Fruit fly (Drosophila melanogaster) whole organism, wandering third instar larva: ENCODE results near the gene CG4098.

ENCODE experiments used
- Abd-B ChIP-seq: fragments of >200 bp; optimal IDR thresholded peaks from 2 replicates; lab custom pipeline; 2017; ENCODE audit warnings: missing biosample characterization, missing genetic modification characterization
- CG32264 ChIP-seq: fragments of 200-800 bp; sonication (Bioruptor generic); optimal IDR thresholded peaks from 2 replicates; lab custom pipeline; 2016; ENCODE audit warnings: missing biosample characterization, missing genetic modification characterization
- CG9705 ChIP-seq: fragments of 200-800 bp; sonication (Bioruptor generic); optimal IDR thresholded peaks from 2 replicates; lab custom pipeline; 2018; ENCODE audit warnings: missing biosample characterization, mild to moderate bottlenecking, missing genetic modification characterization
- Dfd ChIP-seq: fragments of >200 bp; optimal IDR thresholded peaks from 2 replicates; lab custom pipeline; 2017; ENCODE audit warnings: missing biosample characterization, missing genetic modification characterization
- Dif ChIP-seq: fragments of 200-275, 200-300 bp; sonication (Bioruptor generic); optimal IDR thresholded peaks from 2 replicates; lab custom pipeline; 2018; ENCODE audit warnings: missing biosample characterization, missing genetic modification characterization; ENCODE audit not compliant: partially characterized antibody
- GATAd ChIP-seq: sonication (Bioruptor generic); optimal IDR thresholded peaks from 2 replicates; lab custom pipeline; 2016; ENCODE audit warnings: missing biosample characterization, missing genetic modification characterization
- HLH106 ChIP-seq: fragments of 200-800 bp; optimal IDR thresholded peaks from 3 replicates; lab custom pipeline; 2019; ENCODE audit warnings: missing biosample characterization, mild to moderate bottlenecking, missing genetic modification characterization, moderate library complexity
- Hnf4 ChIP-seq: fragments of 200-800 bp; sonication (Bioruptor generic); optimal IDR thresholded peaks from 2 replicates; lab custom pipeline; 2016; ENCODE audit warnings: missing biosample characterization, mild to moderate bottlenecking, missing genetic modification characterization
- Hr78 ChIP-seq: fragments of >200 bp; optimal IDR thresholded peaks from 2 replicates; lab custom pipeline; 2017; ENCODE audit warnings: missing biosample characterization, missing genetic modification characterization
- Hr83 ChIP-seq: fragments of 200-300 bp; sonication (Bioruptor generic); optimal IDR thresholded peaks from 2 replicates; lab custom pipeline; 2016; ENCODE audit warnings: missing biosample characterization, mild to moderate bottlenecking, missing genetic modification characterization, moderate library complexity; ENCODE audit not compliant: poor library complexity, severe bottlenecking
- Jra ChIP-seq: sonication (Bioruptor generic); optimal IDR thresholded peaks from 2 replicates; lab custom pipeline; 2016; ENCODE audit warnings: missing biosample characterization, missing genetic modification characterization
- Mio ChIP-seq: sonication (Bioruptor generic); optimal IDR thresholded peaks from 2 replicates; lab custom pipeline; 2016; ENCODE audit warnings: missing biosample characterization, missing genetic modification characterization
- Myc ChIP-seq: fragments of >200 bp; optimal IDR thresholded peaks from 2 replicates; lab custom pipeline; 2017
- N ChIP-seq: fragments of >200 bp; optimal IDR thresholded peaks from 2 replicates; lab custom pipeline; 2018; ENCODE audit warnings: missing biosample characterization, missing external identifiers, missing genetic modification characterization
- OdsH ChIP-seq: fragments of 200-800 bp; sonication (Bioruptor generic); optimal IDR thresholded peaks from 2 replicates; lab custom pipeline; 2016; ENCODE audit warnings: missing biosample characterization, mild to moderate bottlenecking, missing genetic modification characterization
- Rel ChIP-seq, 2 experiments: fragments of 200-800 bp; sonication (Bioruptor generic) in 1 of 2; optimal IDR thresholded peaks; 2 replicates in 1 of 2; 3 replicates in 1 of 2; lab custom pipeline; 2016 to 2019; ENCODE audit warnings: mild to moderate bottlenecking in 2 of 2, missing biosample characterization in 2 of 2, missing genetic modification characterization in 2 of 2, moderate library complexity in 1 of 2
- Sp1 ChIP-seq: fragments of 200-800 bp; sonication (Bioruptor generic); optimal IDR thresholded peaks from 3 replicates; lab custom pipeline; 2019; ENCODE audit warnings: missing biosample characterization, mild to moderate bottlenecking, missing genetic modification characterization, moderate library complexity
- Vsx2 ChIP-seq: fragments of 200-300, 225-300 bp; sonication (Bioruptor generic); optimal IDR thresholded peaks from 2 replicates; lab custom pipeline; 2018; ENCODE audit warnings: missing biosample characterization, missing genetic modification characterization; ENCODE audit not compliant: partially characterized antibody
- br ChIP-seq: fragments of 200-800 bp; sonication (Bioruptor generic); optimal IDR thresholded peaks from 2 replicates; lab custom pipeline; 2016; ENCODE audit warnings: missing biosample characterization, missing genetic modification characterization
- brk ChIP-seq: fragments of 200-800 bp; sonication (Bioruptor generic); optimal IDR thresholded peaks from 2 replicates; lab custom pipeline; 2016; ENCODE audit warnings: missing biosample characterization, mild to moderate bottlenecking, missing genetic modification characterization
- dl ChIP-seq, 2 experiments: fragments of 175-275, 200-275 bp in 1 of 2; fragments of 200-275 bp in 1 of 2; sonication (Bioruptor generic); optimal IDR thresholded peaks; lab custom pipeline; 2018; ENCODE audit warnings: mild to moderate bottlenecking in 2 of 2, missing biosample characterization in 2 of 2, missing genetic modification characterization in 2 of 2, moderate library complexity in 2 of 2; ENCODE audit not compliant: partially characterized antibody in 2 of 2, insufficient read depth in 1 of 2
- dmrt93B ChIP-seq: fragments of 200-800 bp; sonication (Bioruptor generic); optimal IDR thresholded peaks from 2 replicates; lab custom pipeline; 2018; ENCODE audit warnings: missing biosample characterization, mild to moderate bottlenecking, missing genetic modification characterization
- dsf ChIP-seq: sonication (Bioruptor generic); optimal IDR thresholded peaks from 2 replicates; lab custom pipeline; 2016; ENCODE audit warnings: missing biosample characterization, missing genetic modification characterization, borderline replicate concordance
- ey ChIP-seq: fragments of 200-800 bp; sonication (Bioruptor generic); optimal IDR thresholded peaks from 2 replicates; lab custom pipeline; 2016; ENCODE audit warnings: missing biosample characterization, missing genetic modification characterization
- foxo ChIP-seq, 2 experiments: fragments of 200-800 bp; sonication (Bioruptor generic); optimal IDR thresholded peaks; 2 replicates in 1 of 2; 3 replicates in 1 of 2; lab custom pipeline; 2016 to 2017; ENCODE audit warnings: missing biosample characterization in 2 of 2, missing genetic modification characterization in 2 of 2
- fru ChIP-seq: fragments of 200-800 bp; sonication (Bioruptor generic); optimal IDR thresholded peaks from 3 replicates; lab custom pipeline; 2016; ENCODE audit warnings: missing biosample characterization, mild to moderate bottlenecking, missing genetic modification characterization
- h ChIP-seq: fragments of 200-800 bp; sonication (Bioruptor generic); optimal IDR thresholded peaks from 3 replicates; lab custom pipeline; 2016; ENCODE audit warnings: missing biosample characterization, mild to moderate bottlenecking, missing genetic modification characterization
- jim ChIP-seq: fragments of 175-275, 200-325 bp; sonication (Bioruptor generic); optimal IDR thresholded peaks from 2 replicates; lab custom pipeline; 2016; ENCODE audit warnings: missing biosample characterization, mild to moderate bottlenecking, missing genetic modification characterization
- lola ChIP-seq: fragments of >200 bp; optimal IDR thresholded peaks from 2 replicates; lab custom pipeline; 2017; ENCODE audit warnings: missing biosample characterization, missing genetic modification characterization
- pan ChIP-seq: fragments of >200 bp; optimal IDR thresholded peaks from 2 replicates; lab custom pipeline; 2017
- psq ChIP-seq: fragments of 200-800 bp; sonication (Bioruptor generic); optimal IDR thresholded peaks from 3 replicates; lab custom pipeline; 2017; ENCODE audit warnings: missing biosample characterization, mild to moderate bottlenecking, missing genetic modification characterization, moderate library complexity
- rgr ChIP-seq: fragments of 200-800 bp; sonication (Bioruptor generic); optimal IDR thresholded peaks from 3 replicates; lab custom pipeline; 2016; ENCODE audit warnings: missing biosample characterization, mild to moderate bottlenecking, missing genetic modification characterization
- sage ChIP-seq: fragments of 200-800 bp; sonication (Bioruptor generic); optimal IDR thresholded peaks from 2 replicates; lab custom pipeline; 2016; ENCODE audit warnings: missing biosample characterization, mild to moderate bottlenecking, missing genetic modification characterization
- sv ChIP-seq: fragments of 200-800 bp; sonication (Bioruptor generic); optimal IDR thresholded peaks from 3 replicates; lab custom pipeline; 2016; ENCODE audit warnings: missing biosample characterization, missing genetic modification characterization
- tai ChIP-seq: sonication (Bioruptor generic); optimal IDR thresholded peaks from 2 replicates; lab custom pipeline; 2016; ENCODE audit warnings: missing biosample characterization, missing genetic modification characterization
- usp ChIP-seq: fragments of >200 bp; optimal IDR thresholded peaks from 2 replicates; lab custom pipeline; 2017; ENCODE audit warnings: missing biosample characterization, missing genetic modification characterization
- woc ChIP-seq: sonication (Bioruptor generic); optimal IDR thresholded peaks from 2 replicates; lab custom pipeline; 2016; ENCODE audit warnings: missing biosample characterization, mild to moderate bottlenecking, missing genetic modification characterization

Gene CG4098

DNA sequence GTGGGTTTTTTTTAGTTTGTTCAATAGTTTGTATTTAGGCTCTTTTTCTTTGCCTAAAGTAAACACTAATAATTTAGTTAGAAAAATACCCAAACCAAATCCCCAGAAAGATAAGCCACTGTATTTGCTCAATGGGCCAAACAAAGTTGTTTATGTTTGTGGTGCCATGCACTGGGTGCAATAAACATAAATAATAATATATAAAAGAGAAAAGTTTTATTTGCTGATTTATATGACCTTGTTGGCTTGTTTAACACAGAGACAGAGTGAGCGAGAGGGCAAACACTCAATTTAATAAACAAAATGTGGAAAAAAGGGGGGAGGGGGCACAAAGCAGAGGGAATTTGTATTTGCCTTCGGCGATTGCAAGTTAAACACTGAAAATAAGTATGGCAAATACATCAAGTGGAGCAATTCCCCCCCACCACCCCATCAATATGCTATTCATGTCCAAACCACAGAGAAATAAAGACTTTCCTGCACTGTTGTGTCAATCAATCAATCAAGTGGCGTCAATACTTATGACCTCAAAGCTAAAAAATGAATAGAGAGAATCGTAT is 31.4 kb upstream of the CG4098 start:
- TF ChIP-seq CG32264 (GFP tag; lab: Kevin White, UChicago) = no peak
- TF ChIP-seq HLH106 (tag; lab: Kevin White, UChicago) = peak; percentile 0
- TF ChIP-seq Hnf4 (GFP tag; lab: Kevin White, UChicago) = no peak
- TF ChIP-seq Myc (lab: Kevin White, UChicago) = no peak
- TF ChIP-seq N = no peak
- TF ChIP-seq woc = no peak
- TF ChIP-seq Rel (GFP tag; optimal IDR thresholded peaks at IDR 0.05; lab: Kevin White, UChicago) = no peak
- TF ChIP-seq Rel (tag; optimal IDR thresholded peaks at IDR 0.05; lab: Kevin White, UChicago) = no peak
- TF ChIP-seq psq (GFP tag; lab: Kevin White, UChicago) = no peak
- TF ChIP-seq Vsx2 (GFP tag; lab: Kevin White, UChicago) = no peak
- no peak for TF ChIP-seq Sp1 (GFP tag; lab: Kevin White, UChicago)
- no peak for TF ChIP-seq pan (lab: Kevin White, UChicago)
- TF ChIP-seq foxo (GFP tag; optimal IDR thresholded peaks at IDR 0.05; lab: Kevin White, UChicago) = peak in 1 of 2 experiments; percentile 11
- no peak for TF ChIP-seq Hr83 (GFP tag; lab: Kevin White, UChicago)
- no peak for TF ChIP-seq usp (GFP tag; lab: Kevin White, UChicago)
- no peak for TF ChIP-seq ey
- no peak for TF ChIP-seq brk (GFP tag; lab: Kevin White, UChicago)
- TF ChIP-seq rgr = peak; percentile 38
- peak; percentile 4 for TF ChIP-seq h (GFP tag; lab: Kevin White, UChicago)
- no peak for TF ChIP-seq sv
- TF ChIP-seq Abd-B = no peak

DNA sequence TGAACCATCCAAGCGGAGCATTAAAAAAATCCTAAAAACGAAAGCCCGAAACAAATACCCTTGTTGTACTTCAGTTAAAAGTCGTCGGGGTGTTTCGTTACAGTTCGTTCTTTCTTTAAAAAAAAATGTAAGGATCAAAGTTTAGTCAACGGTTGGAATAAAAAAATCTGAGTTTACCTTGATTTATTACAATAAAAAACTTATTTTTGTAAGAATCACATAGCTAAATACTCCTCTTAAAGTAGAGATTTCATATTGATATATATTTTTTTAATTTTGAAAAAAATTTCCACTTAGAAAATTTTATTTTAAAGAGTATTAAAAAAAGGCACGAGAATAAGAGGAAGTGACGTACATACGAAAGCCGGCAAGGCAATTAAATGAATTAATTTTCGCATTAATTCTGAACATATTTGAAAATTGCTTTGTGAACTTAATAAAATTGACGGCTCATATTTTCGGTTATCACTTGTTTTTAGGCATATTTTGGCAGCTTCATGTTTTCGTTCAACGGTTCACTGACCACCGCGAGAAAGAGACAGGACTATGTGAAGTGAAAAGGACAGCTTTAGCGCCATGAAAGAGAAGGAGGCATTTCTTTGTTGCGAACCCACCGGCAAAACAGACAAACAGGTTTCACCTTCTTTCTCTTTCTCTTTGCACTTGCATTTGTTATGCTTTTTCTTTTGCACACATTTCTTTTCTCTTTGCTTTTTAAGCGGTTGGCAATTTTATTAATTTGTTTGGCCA is 29.7 kb upstream of the CG4098 start:
- TF ChIP-seq Sp1 (GFP tag; lab: Kevin White, UChicago) = peak; percentile 2
- TF ChIP-seq Myc (lab: Kevin White, UChicago) = no peak
- TF ChIP-seq CG9705 (GFP tag; lab: Kevin White, UChicago) = no peak
- TF ChIP-seq foxo (GFP tag; optimal IDR thresholded peaks at IDR 0.05; lab: Kevin White, UChicago) = peak in 1 of 2 experiments; percentile 31
- peak; percentile 29 for TF ChIP-seq fru (GFP tag; lab: Kevin White, UChicago)
- peak; percentile 78 for TF ChIP-seq psq (GFP tag; lab: Kevin White, UChicago)
- no peak for TF ChIP-seq sage (GFP tag; lab: Kevin White, UChicago)
- no peak for TF ChIP-seq Vsx2 (GFP tag; lab: Kevin White, UChicago)
- peak; percentile 14 for TF ChIP-seq HLH106 (tag; lab: Kevin White, UChicago)
- TF ChIP-seq rgr = no peak
- no peak for TF ChIP-seq sv
- no peak for TF ChIP-seq usp (GFP tag; lab: Kevin White, UChicago)
- TF ChIP-seq dmrt93B (GFP tag; lab: Kevin White, UChicago) = no peak
- TF ChIP-seq brk (GFP tag; lab: Kevin White, UChicago) = no peak
- TF ChIP-seq pan (lab: Kevin White, UChicago) = no peak
- TF ChIP-seq Dif (GFP tag; lab: Kevin White, UChicago) = peak; percentile 11
- peak; percentile 14 for TF ChIP-seq h (GFP tag; lab: Kevin White, UChicago)
- no peak for TF ChIP-seq CG32264 (GFP tag; lab: Kevin White, UChicago)
- no peak for TF ChIP-seq jim (GFP tag; lab: Kevin White, UChicago)
- no peak for TF ChIP-seq Hr83 (GFP tag; lab: Kevin White, UChicago)
- TF ChIP-seq Jra (GFP tag; lab: Kevin White, UChicago) = no peak
- no peak for TF ChIP-seq br (GFP tag; lab: Kevin White, UChicago)
- TF ChIP-seq, all 38 proteins: peak for 7

DNA sequence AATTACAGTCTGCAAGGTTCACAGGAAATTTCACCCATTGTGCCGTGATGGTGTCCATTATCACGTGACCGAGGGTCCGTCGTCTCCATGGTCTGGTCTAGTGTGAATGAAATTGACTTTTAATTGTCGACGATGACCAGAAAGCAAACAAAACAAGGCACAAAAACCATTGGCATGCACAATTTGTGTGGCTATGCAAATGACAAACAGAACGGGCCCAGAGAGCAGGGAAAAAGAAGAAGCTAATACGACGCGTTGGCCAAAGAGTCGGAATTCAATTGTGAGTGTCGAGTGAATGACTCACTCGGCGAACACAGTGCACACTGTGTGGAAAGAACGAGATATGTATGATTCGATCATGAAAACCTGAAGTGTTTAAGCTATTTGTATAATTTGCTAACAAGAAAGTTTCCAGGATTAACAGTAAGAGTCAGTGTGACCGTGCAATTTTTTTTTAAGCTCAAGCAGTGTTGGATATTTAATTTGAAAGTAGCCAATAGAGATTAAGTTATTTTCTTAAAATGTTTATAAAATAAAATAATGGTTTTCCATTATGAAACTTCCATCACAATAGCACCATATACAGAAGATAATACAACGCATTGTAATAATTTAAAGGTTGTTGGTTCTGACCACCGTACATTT is 26.5 kb upstream of the CG4098 start:
- TF ChIP-seq pan (lab: Kevin White, UChicago) = no peak
- peak; percentile 13 for TF ChIP-seq rgr
- no peak for TF ChIP-seq dl (GFP tag; optimal IDR thresholded peaks at IDR 0.05; lab: Kevin White, UChicago; ENCODE audit: insufficient read depth in 1 of 2, partially characterized antibody in 2 of 2)
- TF ChIP-seq tai (GFP tag; lab: Kevin White, UChicago) = no peak
- TF ChIP-seq GATAd (GFP tag; lab: Kevin White, UChicago) = no peak
- no peak for TF ChIP-seq CG32264 (GFP tag; lab: Kevin White, UChicago)
- TF ChIP-seq lola (GFP tag; lab: Kevin White, UChicago) = no peak
- no peak for TF ChIP-seq usp (GFP tag; lab: Kevin White, UChicago)
- TF ChIP-seq brk (GFP tag; lab: Kevin White, UChicago) = no peak
- TF ChIP-seq Dfd = no peak
- TF ChIP-seq CG9705 (GFP tag; lab: Kevin White, UChicago) = no peak
- no peak for TF ChIP-seq Hr78 (GFP tag; lab: Kevin White, UChicago)
- TF ChIP-seq dsf (GFP tag; lab: Kevin White, UChicago) = no peak
- no peak for TF ChIP-seq woc
- no peak for TF ChIP-seq N
- no peak for TF ChIP-seq Dif (GFP tag; lab: Kevin White, UChicago)
- no peak for TF ChIP-seq Rel (GFP tag; optimal IDR thresholded peaks at IDR 0.05; lab: Kevin White, UChicago)
- no peak for TF ChIP-seq Rel (tag; optimal IDR thresholded peaks at IDR 0.05; lab: Kevin White, UChicago)
- no peak for TF ChIP-seq fru (GFP tag; lab: Kevin White, UChicago)
- no peak for TF ChIP-seq HLH106 (tag; lab: Kevin White, UChicago)
- TF ChIP-seq OdsH (GFP tag; lab: Kevin White, UChicago) = no peak
- peak; percentile 14 for TF ChIP-seq ey
- no peak for TF ChIP-seq dmrt93B (GFP tag; lab: Kevin White, UChicago)
- peak; percentile 14 for TF ChIP-seq psq (GFP tag; lab: Kevin White, UChicago)
- no peak for TF ChIP-seq Hr83 (GFP tag; lab: Kevin White, UChicago)
- TF ChIP-seq Jra (GFP tag; lab: Kevin White, UChicago) = peak; percentile 20
- TF ChIP-seq Mio (GFP tag; lab: Kevin White, UChicago) = no peak
- no peak for TF ChIP-seq sage (GFP tag; lab: Kevin White, UChicago)
- TF ChIP-seq sv = no peak
- TF ChIP-seq Sp1 (GFP tag; lab: Kevin White, UChicago) = no peak
- no peak for TF ChIP-seq br (GFP tag; lab: Kevin White, UChicago)
